Fruit fly (Drosophila melanogaster): Measurements from ENCODE around the gene CG34027.

Gene CG34027

dm6 chr3R:25056016-25056415 lies 52.8 kb downstream of the CG34027 start, which contains the start of the genes CG31111 and stac (continued):
- no peak for TF ChIP-seq danr (GFP tag; IDR thresholded peaks at IDR 0.05)
- TF ChIP-seq Kr (GFP tag; optimal IDR thresholded peaks at IDR 0.05): no peak
- no peak for TF ChIP-seq Sox102F (GFP tag; optimal IDR thresholded peaks at IDR 0.05)
- TF ChIP-seq Rx (GFP tag; IDR thresholded peaks at IDR 0.05): no peak
- peak; percentile 38 for TF ChIP-seq YL-1 (GFP tag; optimal IDR thresholded peaks at IDR 0.05)
- no peak for TF ChIP-seq CG8765 (GFP tag; IDR thresholded peaks at IDR 0.05)
- TF ChIP-seq wor (GFP tag; IDR thresholded peaks at IDR 0.05): no peak
- no peak for TF ChIP-seq Dll (GFP tag; IDR thresholded peaks at IDR 0.05; ENCODE audit: partially characterized antibody)
- TF ChIP-seq Oaz (GFP tag; IDR thresholded peaks at IDR 0.05): no peak
- no peak for TF ChIP-seq sr (GFP tag; IDR thresholded peaks at IDR 0.05)
- no peak for TF ChIP-seq ems (GFP tag; optimal IDR thresholded peaks at IDR 0.05)
- no peak for TF ChIP-seq Side (GFP tag; optimal IDR thresholded peaks at IDR 0.05)
- no peak for TF ChIP-seq Lhr (GFP tag; optimal IDR thresholded peaks at IDR 0.05)
- TF ChIP-seq al (GFP tag; IDR thresholded peaks at IDR 0.05): no peak
- peak; percentile 4 for TF ChIP-seq Sry-δ (GFP tag; optimal IDR thresholded peaks at IDR 0.05)
- no peak for TF ChIP-seq kni (GFP tag; optimal IDR thresholded peaks at IDR 0.05)
- no peak for TF ChIP-seq CG6254 (GFP tag; optimal IDR thresholded peaks at IDR 0.05)
- no peak for TF ChIP-seq onecut (GFP tag; IDR thresholded peaks at IDR 0.05)
- TF ChIP-seq bab2 (GFP tag; optimal IDR thresholded peaks at IDR 0.05): no peak
- TF ChIP-seq NK7.1 (GFP tag; optimal IDR thresholded peaks at IDR 0.05): no peak
- peak; percentile 66 for TF ChIP-seq Dref (GFP tag; IDR thresholded peaks at IDR 0.05)
- TF ChIP-seq CG4360 (GFP tag; IDR thresholded peaks at IDR 0.05): peak; percentile 66; the same call in 1 of the 2 replicates
- TF ChIP-seq grn (GFP tag; optimal IDR thresholded peaks at IDR 0.05): peak; percentile 90
- no peak for TF ChIP-seq Dip2 (GFP tag; IDR thresholded peaks at IDR 0.05)
- peak; percentile 98 for TF ChIP-seq CG2116 (GFP tag; optimal IDR thresholded peaks at IDR 0.05)
- TF ChIP-seq CG11456 (GFP tag; IDR thresholded peaks at IDR 0.05): no peak
- TF ChIP-seq gfzf (GFP tag; optimal IDR thresholded peaks at IDR 0.05): peak; percentile 49
- no peak for TF ChIP-seq CG16779 (GFP tag; IDR thresholded peaks at IDR 0.05)
- no peak for TF ChIP-seq CG16863 (GFP tag; optimal IDR thresholded peaks at IDR 0.05)
- no peak for TF ChIP-seq CG4730 (GFP tag; IDR thresholded peaks at IDR 0.05)
- TF ChIP-seq Scr (GFP tag; IDR thresholded peaks at IDR 0.05; ENCODE audit: partially characterized antibody): peak; percentile 37
- TF ChIP-seq CG12299 (tag; optimal IDR thresholded peaks at IDR 0.05): no peak
- no peak for TF ChIP-seq caup (GFP tag; optimal IDR thresholded peaks at IDR 0.05; ENCODE audit: severe bottlenecking)
- TF ChIP-seq Ravus (GFP tag; IDR thresholded peaks at IDR 0.05): no peak
- no peak for TF ChIP-seq fru (optimal IDR thresholded peaks at IDR 0.05)
- no peak for TF ChIP-seq CTCF (GFP tag; optimal IDR thresholded peaks at IDR 0.05)
- TF ChIP-seq B-H2 (GFP tag; optimal IDR thresholded peaks at IDR 0.05): no peak
- TF ChIP-seq gsb (GFP tag; IDR thresholded peaks at IDR 0.05): no peak
- TF ChIP-seq tx (GFP tag; optimal IDR thresholded peaks at IDR 0.05): no peak
- no peak for TF ChIP-seq chinmo (GFP tag; IDR thresholded peaks at IDR 0.05; ENCODE audit: partially characterized antibody)
- no peak for TF ChIP-seq CG6272 (GFP tag; IDR thresholded peaks at IDR 0.05)
- no peak for TF ChIP-seq CG7786 (GFP tag; optimal IDR thresholded peaks at IDR 0.05)
- no peak for TF ChIP-seq Sry-β (GFP tag; optimal IDR thresholded peaks at IDR 0.05)
- TF ChIP-seq CG6813 (GFP tag; optimal IDR thresholded peaks at IDR 0.05): no peak
- TF ChIP-seq CG43689 (GFP tag; IDR thresholded peaks at IDR 0.05): no peak
- no peak for TF ChIP-seq CG7357 (GFP tag; IDR thresholded peaks at IDR 0.05)
- TF ChIP-seq CG9932 (GFP tag; IDR thresholded peaks at IDR 0.05): no peak
- no peak for TF ChIP-seq Jarid2 (GFP tag; optimal IDR thresholded peaks at IDR 0.05)
- TF ChIP-seq CG9876 (GFP tag; optimal IDR thresholded peaks at IDR 0.05): no peak
- TF ChIP-seq Pdp1 (GFP tag; optimal IDR thresholded peaks at IDR 0.05): peak in 1 of 2 experiments; percentile 0
- TF ChIP-seq pum (GFP tag; optimal IDR thresholded peaks at IDR 0.05): no peak
- TF ChIP-seq CG11085 (GFP tag; IDR thresholded peaks at IDR 0.05): no peak
- TF ChIP-seq scrt (GFP tag; optimal IDR thresholded peaks at IDR 0.05): no peak
- TF ChIP-seq MBD-R2 (GFP tag; IDR thresholded peaks at IDR 0.05): peak; percentile 65

Data from whole organism, embryonic.